Worm (Caenorhabditis elegans) whole organism, early embryonic: ENCODE data around the gene sqv-8.

ENCODE experiments used
- B0310.2 ChIP-seq: sonication (generic microtip); optimal IDR thresholded peaks from 2 replicates; lab custom pipeline; 2016; ENCODE audit warnings: mild to moderate bottlenecking, missing genetic modification characterization, missing compliant biosample characterization
- aly-1 ChIP-seq: sonication (generic microtip); optimal IDR thresholded peaks from 2 replicates; lab custom pipeline; 2016; ENCODE audit warnings: missing genetic modification characterization, missing compliant biosample characterization
- ama-1 ChIP-seq: fragments of 150-350 bp; optimal IDR thresholded peaks from 2 replicates; lab custom pipeline; 2014
- flt-1 ChIP-seq: fragments of 200-800 bp; sonication (Bioruptor generic); IDR thresholded peaks from 2 replicates; pipeline ENCODE4 v1.3.6; 2022; ENCODE audit warnings: missing genetic modification characterization, missing compliant biosample characterization
- hmg-4 ChIP-seq: fragments of 200-800 bp; sonication (Bioruptor generic); optimal IDR thresholded peaks from 2 replicates; lab custom pipeline; 2018; ENCODE audit warnings: mild to moderate bottlenecking, missing genetic modification characterization, missing compliant biosample characterization
- hnd-1 ChIP-seq: sonication (generic microtip); optimal IDR thresholded peaks from 2 replicates; lab custom pipeline; 2016; ENCODE audit warnings: missing genetic modification characterization, missing compliant biosample characterization
- pes-1 ChIP-seq: fragments of 200-800 bp; sonication (Bioruptor generic); IDR thresholded peaks from 2 replicates; pipeline ENCODE4 v1.3.6; 2022; ENCODE audit warnings: missing genetic modification reagents, missing genetic modification characterization, missing compliant biosample characterization
- scrt-1 ChIP-seq: fragments of 200-800 bp; sonication (Bioruptor generic); IDR thresholded peaks from 2 replicates; pipeline ENCODE4 v1.3.6; 2022; ENCODE audit warnings: missing genetic modification characterization, missing compliant biosample characterization
- tbx-11 ChIP-seq: fragments of 200-800 bp; sonication (Bioruptor generic); IDR thresholded peaks from 2 replicates; pipeline ENCODE4 v1.3.6; 2022; ENCODE audit warnings: missing genetic modification characterization, missing compliant biosample characterization
- tbx-37 ChIP-seq: fragments of 200-800 bp; sonication (Bioruptor generic); conservative IDR thresholded peaks from 2 replicates; pipeline ENCODE4 v1.3.6; 2022; ENCODE audit warnings: missing genetic modification reagents, missing genetic modification characterization, missing compliant biosample characterization
- tra-4 ChIP-seq: sonication (generic microtip); optimal IDR thresholded peaks from 2 replicates; lab custom pipeline; 2017; ENCODE audit warnings: missing genetic modification characterization, missing compliant biosample characterization

- no peak for TF ChIP-seq flt-1 (GFP tag; lab: Robert Waterston, UW)
- no peak for TF ChIP-seq hmg-4 (GFP tag; lab: Kevin White, UChicago)
- no peak for TF ChIP-seq ama-1
- TF ChIP-seq tbx-37 (GFP tag; lab: Robert Waterston, UW): no peak
- no peak for TF ChIP-seq hnd-1
- no peak for TF ChIP-seq tra-4 (tag; lab: Kevin White, UChicago)
- no peak for TF ChIP-seq scrt-1 (GFP tag; lab: Robert Waterston, UW)
- no peak for TF ChIP-seq aly-1 (tag; lab: Kevin White, UChicago)
- TF ChIP-seq B0310.2: no peak
- TF ChIP-seq tbx-11 (GFP tag; lab: Robert Waterston, UW): no peak
- no peak for TF ChIP-seq pes-1
These were observed 28.9 kb upstream of the sqv-8 start for ce11 chrII:9617902-9618245.
